Fruit fly (Drosophila melanogaster) whole organism, pupa: ENCODE results near the gene yellow-b.
A peak's percentile ranks its signal among the peaks of the same experiment; 100 is the strongest.

Source experiments
- CG10348 ChIP-seq: fragments of 200-800 bp; sonication (Bioruptor generic); IDR thresholded peaks from 2 replicates; pipeline ENCODE4 v1.3.6; 2022; ENCODE audit warnings: missing biosample characterization, missing genetic modification characterization
- CG12605 ChIP-seq: fragments of 200-800 bp; sonication (Bioruptor generic); IDR thresholded peaks from 2 replicates; pipeline ENCODE4 v1.3.6; 2022; ENCODE audit warnings: missing biosample characterization, missing genetic modification characterization
- CG14655 ChIP-seq: fragments of 200-800 bp; sonication (Bioruptor generic); optimal IDR thresholded peaks from 3 replicates; lab custom pipeline; 2017; ENCODE audit warnings: mild to moderate bottlenecking, missing biosample characterization, missing genetic modification reagents, missing genetic modification characterization
- CG15710 ChIP-seq: fragments of 200-800 bp; sonication (Bioruptor generic); optimal IDR thresholded peaks from 2 replicates; lab custom pipeline; 2018; ENCODE audit warnings: missing biosample characterization, mild to moderate bottlenecking, missing genetic modification characterization, moderate library complexity
- D1 ChIP-seq: fragments of 200-800 bp; sonication (Bioruptor generic); optimal IDR thresholded peaks from 2 replicates; lab custom pipeline; 2018; ENCODE audit warnings: missing biosample characterization, mild to moderate bottlenecking, missing genetic modification characterization, moderate library complexity
- Pif1B ChIP-seq: fragments of 200-800 bp; sonication (Bioruptor generic); optimal IDR thresholded peaks from 3 replicates; lab custom pipeline; 2016; ENCODE audit warnings: missing biosample characterization, missing genetic modification characterization
- gl ChIP-seq: fragments of 200-800 bp; sonication (Bioruptor generic); optimal IDR thresholded peaks from 2 replicates; lab custom pipeline; 2018; ENCODE audit warnings: missing biosample characterization, mild to moderate bottlenecking, missing genetic modification characterization

dm6 chr2L:16718446-16719173 is 35.5 kb upstream of the yellow-b start:
- TF ChIP-seq gl (tag; lab: Kevin White, UChicago) (no peak), CG12605 (GFP tag; lab: Robert Waterston, UW) (no peak), D1 (no peak), CG10348 (no peak), Pif1B (GFP tag; lab: Kevin White, UChicago) (no peak), CG15710 (no peak), CG14655 (GFP tag; lab: Kevin White, UChicago) (peak; percentile 46)
